Worm (Caenorhabditis elegans) whole organism, young adult: Measurements from ENCODE around the gene C23H4.6.

ENCODE experiments used
- C06A6.2 ChIP-seq: fragments of 200-800 bp; sonication (Bioruptor generic); conservative IDR thresholded peaks from 2 replicates; pipeline ENCODE4 v1.3.6; 2022; ENCODE audit warnings: missing genetic modification characterization, missing compliant biosample characterization
- C17E4.6 ChIP-seq: fragments of 200-800 bp; sonication (Bioruptor generic); IDR thresholded peaks from 2 replicates; pipeline ENCODE4 v1.3.6; 2022; ENCODE audit warnings: missing genetic modification reagents, missing genetic modification characterization, missing compliant biosample characterization
- F33H1.4 ChIP-seq: fragments of 200-800 bp; sonication (Bioruptor generic); IDR thresholded peaks from 2 replicates; pipeline ENCODE4 v1.3.6; 2022; ENCODE audit warnings: missing genetic modification reagents, missing genetic modification characterization, missing compliant biosample characterization
- F49E8.2 ChIP-seq: sonication (generic microtip); optimal IDR thresholded peaks from 3 replicates; lab custom pipeline; 2017; ENCODE audit warnings: missing genetic modification characterization, mild to moderate bottlenecking, missing compliant biosample characterization, antibody characterized with exemption, moderate library complexity; ENCODE audit not compliant: insufficient read depth
- F52B5.7 ChIP-seq: sonication (generic microtip); optimal IDR thresholded peaks from 2 replicates; lab custom pipeline; 2016; ENCODE audit warnings: mild to moderate bottlenecking, missing genetic modification characterization, missing compliant biosample characterization
- F57A8.1 ChIP-seq: fragments of 200-800 bp; sonication (Bioruptor generic); optimal IDR thresholded peaks from 2 replicates; lab custom pipeline; 2018; ENCODE audit warnings: mild to moderate bottlenecking, missing genetic modification characterization, moderate library complexity, missing compliant biosample characterization
- Y53G8AR.9 ChIP-seq: fragments of 200-800 bp; sonication (Bioruptor generic); conservative IDR thresholded peaks from 2 replicates; pipeline ENCODE4 v1.3.6; 2022; ENCODE audit warnings: missing genetic modification reagents, missing genetic modification characterization, missing compliant biosample characterization
- Y67H2A.10 ChIP-seq: fragments of 200-800 bp; sonication (Bioruptor generic); conservative IDR thresholded peaks from 2 replicates; pipeline ENCODE4 v1.3.6; 2022; ENCODE audit warnings: missing genetic modification reagents, missing genetic modification characterization, missing compliant biosample characterization
- Y95B8A.8 ChIP-seq: fragments of 200-800 bp; sonication (Bioruptor generic); IDR thresholded peaks from 2 replicates; pipeline ENCODE4 v1.3.6; 2022; ENCODE audit warnings: missing genetic modification reagents, missing genetic modification characterization, missing compliant biosample characterization
- aptf-3 ChIP-seq: fragments of 200-800 bp; sonication (Bioruptor generic); IDR thresholded peaks from 2 replicates; pipeline ENCODE4 v1.3.6; 2022; ENCODE audit warnings: missing genetic modification characterization, missing compliant biosample characterization
- atf-7 ChIP-seq: sonication (generic microtip); optimal IDR thresholded peaks from 2 replicates; lab custom pipeline; 2017; ENCODE audit warnings: mild to moderate bottlenecking, missing genetic modification characterization, missing compliant biosample characterization
- athp-1 ChIP-seq: sonication (generic microtip); optimal IDR thresholded peaks from 2 replicates; lab custom pipeline; 2017; ENCODE audit warnings: mild to moderate bottlenecking, missing genetic modification characterization, missing compliant biosample characterization
- attf-5 ChIP-seq: fragments of 200-800 bp; sonication (Bioruptor generic); optimal IDR thresholded peaks from 2 replicates; lab custom pipeline; 2018; ENCODE audit warnings: mild to moderate bottlenecking, missing genetic modification characterization, missing compliant biosample characterization
- attf-6 ChIP-seq: fragments of 200-800 bp; sonication (Bioruptor generic); IDR thresholded peaks from 2 replicates; pipeline ENCODE4 v1.3.6; 2022; ENCODE audit warnings: missing genetic modification reagents, missing genetic modification characterization, missing compliant biosample characterization
- bed-1 ChIP-seq: fragments of 200-800 bp; sonication (Bioruptor generic); IDR thresholded peaks from 2 replicates; pipeline ENCODE4 v1.3.6; 2022; ENCODE audit warnings: missing genetic modification reagents, missing genetic modification characterization, missing compliant biosample characterization
- bed-2 ChIP-seq: fragments of 200-800 bp; sonication (Bioruptor generic); IDR thresholded peaks from 2 replicates; pipeline ENCODE4 v1.3.6; 2022; ENCODE audit warnings: missing genetic modification reagents, missing genetic modification characterization, missing compliant biosample characterization
- ceh-79 ChIP-seq: sonication (generic microtip); optimal IDR thresholded peaks from 2 replicates; lab custom pipeline; 2017; ENCODE audit warnings: mild to moderate bottlenecking, missing genetic modification characterization, missing compliant biosample characterization
- die-1 ChIP-seq: sonication (generic microtip); optimal IDR thresholded peaks from 2 replicates; lab custom pipeline; 2016; ENCODE audit warnings: missing genotype, mild to moderate bottlenecking, missing genetic modification characterization, missing compliant biosample characterization
- dox-1 ChIP-seq: fragments of 200-800 bp; sonication (Bioruptor generic); IDR thresholded peaks from 2 replicates; pipeline ENCODE4 v1.3.6; 2022; ENCODE audit warnings: missing genetic modification reagents, missing genetic modification characterization, missing compliant biosample characterization
- dpff-1 ChIP-seq: sonication (generic microtip); optimal IDR thresholded peaks from 2 replicates; lab custom pipeline; 2017; ENCODE audit warnings: mild to moderate bottlenecking, missing genetic modification characterization, missing compliant biosample characterization
- egl-44 ChIP-seq: fragments of 200-800 bp; sonication (Bioruptor generic); IDR thresholded peaks from 2 replicates; pipeline ENCODE4 v1.3.6; 2022; ENCODE audit warnings: missing genetic modification reagents, missing genetic modification characterization, missing compliant biosample characterization
- egrh-3 ChIP-seq: fragments of 200-800 bp; sonication (Bioruptor generic); IDR thresholded peaks from 2 replicates; pipeline ENCODE4 v1.3.6; 2022; ENCODE audit warnings: missing genetic modification reagents, missing genetic modification characterization, missing compliant biosample characterization
- ekl-4 ChIP-seq: fragments of 200-800 bp; sonication (Bioruptor generic); IDR thresholded peaks from 2 replicates; pipeline ENCODE4 v1.3.6; 2022; ENCODE audit warnings: missing genetic modification reagents, missing genetic modification characterization, missing compliant biosample characterization
- ets-4 ChIP-seq: fragments of 200-800 bp; sonication (Bioruptor generic); optimal IDR thresholded peaks from 2 replicates; lab custom pipeline; 2018; ENCODE audit warnings: mild to moderate bottlenecking, missing genetic modification characterization, missing compliant biosample characterization
- fkh-3 ChIP-seq: sonication (generic microtip); optimal IDR thresholded peaks from 2 replicates; lab custom pipeline; 2016; ENCODE audit warnings: mild to moderate bottlenecking, missing genetic modification characterization, missing compliant biosample characterization
- him-1 ChIP-seq: sonication (generic microtip); optimal IDR thresholded peaks from 2 replicates; lab custom pipeline; 2016; ENCODE audit warnings: missing genotype, missing genetic modification reagents, missing genetic modification characterization, missing compliant biosample characterization
- hlh-12 ChIP-seq: sonication (generic microtip); optimal IDR thresholded peaks from 2 replicates; lab custom pipeline; 2016; ENCODE audit warnings: missing genetic modification characterization, missing compliant biosample characterization
- hmg-1.2 ChIP-seq: fragments of 200-800 bp; sonication (Bioruptor generic); IDR thresholded peaks from 2 replicates; pipeline ENCODE4 v1.3.6; 2022; ENCODE audit warnings: missing genetic modification reagents, missing genetic modification characterization, missing compliant biosample characterization
- hmg-20 ChIP-seq: fragments of 200-800 bp; sonication (Bioruptor generic); IDR thresholded peaks from 2 replicates; pipeline ENCODE4 v1.3.6; 2022; ENCODE audit warnings: missing genetic modification reagents, missing genetic modification characterization, missing compliant biosample characterization
- hrde-1 ChIP-seq: sonication (generic microtip); optimal IDR thresholded peaks from 2 replicates; lab custom pipeline; 2016; ENCODE audit warnings: missing genetic modification characterization, mild to moderate bottlenecking, missing compliant biosample characterization, moderate library complexity, missing genotype, missing genetic modification reagents, borderline replicate concordance
- lin-26 ChIP-seq: fragments of 200-800 bp; sonication (Bioruptor generic); IDR thresholded peaks from 2 replicates; pipeline ENCODE4 v1.3.6; 2022; ENCODE audit warnings: missing genetic modification reagents, missing genetic modification characterization, missing compliant biosample characterization
- lin-35 ChIP-seq, 3 experiments: fragments of 150-350 bp in 2 of 3; sonication (generic microtip) in 1 of 3; optimal IDR thresholded peaks; 2 replicates each; lab custom pipeline; 2014 to 2018; ENCODE audit warnings: missing biosample characterization in 3 of 3, missing genetic modification characterization in 3 of 3, missing genetic modification reagents in 3 of 3
- lin-40 ChIP-seq: sonication (generic microtip); optimal IDR thresholded peaks from 2 replicates; lab custom pipeline; 2016; ENCODE audit warnings: missing genetic modification characterization, mild to moderate bottlenecking, missing compliant biosample characterization, missing genotype, missing genetic modification reagents
- lir-1 ChIP-seq: fragments of 200-800 bp; sonication (Bioruptor generic); conservative IDR thresholded peaks from 2 replicates; pipeline ENCODE4 v1.3.6; 2022; ENCODE audit warnings: missing genetic modification reagents, missing genetic modification characterization, missing compliant biosample characterization
- lsy-27 ChIP-seq: sonication (generic microtip); optimal IDR thresholded peaks from 2 replicates; lab custom pipeline; 2017; ENCODE audit warnings: missing genetic modification characterization, mild to moderate bottlenecking, missing compliant biosample characterization, antibody characterized with exemption, missing genotype, borderline replicate concordance; ENCODE audit not compliant: insufficient read depth
- madf-10 ChIP-seq: sonication (generic microtip); optimal IDR thresholded peaks from 2 replicates; lab custom pipeline; 2016; ENCODE audit warnings: mild to moderate bottlenecking, missing genetic modification characterization, missing compliant biosample characterization
- madf-6 ChIP-seq: fragments of 200-800 bp; sonication (Bioruptor generic); IDR thresholded peaks from 2 replicates; pipeline ENCODE4 v1.3.6; 2022; ENCODE audit warnings: missing genetic modification reagents, missing genetic modification characterization, missing compliant biosample characterization
- nfyb-1 ChIP-seq: fragments of 200-800 bp; sonication (Bioruptor generic); IDR thresholded peaks from 2 replicates; pipeline ENCODE4 v1.3.6; 2022; ENCODE audit warnings: missing genetic modification reagents, missing genetic modification characterization, missing compliant biosample characterization
- nhr-120 ChIP-seq: fragments of 200-800 bp; sonication (Bioruptor generic); IDR thresholded peaks from 2 replicates; pipeline ENCODE4 v1.3.6; 2022; ENCODE audit warnings: missing genetic modification characterization, missing compliant biosample characterization
- nhr-179 ChIP-seq: sonication (generic microtip); optimal IDR thresholded peaks from 2 replicates; lab custom pipeline; 2016; ENCODE audit warnings: mild to moderate bottlenecking, missing genetic modification characterization, missing compliant biosample characterization
- nhr-27 ChIP-seq: fragments of 200-800 bp; sonication (Bioruptor generic); optimal IDR thresholded peaks from 2 replicates; lab custom pipeline; 2018; ENCODE audit warnings: mild to moderate bottlenecking, missing genetic modification characterization, moderate library complexity, missing compliant biosample characterization
- pbrm-1 ChIP-seq: fragments of 200-800 bp; sonication (Bioruptor generic); IDR thresholded peaks from 2 replicates; pipeline ENCODE4 v1.3.6; 2022; ENCODE audit warnings: missing genetic modification reagents, missing genetic modification characterization, missing compliant biosample characterization
- repo-1 ChIP-seq: sonication (generic microtip); optimal IDR thresholded peaks from 2 replicates; lab custom pipeline; 2017; ENCODE audit warnings: mild to moderate bottlenecking, missing genetic modification characterization, missing compliant biosample characterization
- snpc-1.1 ChIP-seq: sonication (generic microtip); optimal IDR thresholded peaks from 2 replicates; lab custom pipeline; 2017; ENCODE audit warnings: missing genetic modification characterization, mild to moderate bottlenecking, missing compliant biosample characterization, antibody characterized with exemption, moderate library complexity, missing genotype, missing genetic modification reagents; ENCODE audit not compliant: insufficient read depth
- sptf-2 ChIP-seq: fragments of 200-800 bp; sonication (Bioruptor generic); optimal IDR thresholded peaks from 2 replicates; lab custom pipeline; 2018; ENCODE audit warnings: mild to moderate bottlenecking, missing genetic modification characterization, missing compliant biosample characterization
- tlf-1 ChIP-seq: fragments of 200-800 bp; sonication (Bioruptor generic); optimal IDR thresholded peaks from 2 replicates; lab custom pipeline; 2018; ENCODE audit warnings: mild to moderate bottlenecking, missing genetic modification characterization, missing compliant biosample characterization
- xnd-1 ChIP-seq: sonication (generic microtip); optimal IDR thresholded peaks from 2 replicates; lab custom pipeline; 2016; ENCODE audit warnings: missing genotype, missing genetic modification reagents, missing genetic modification characterization, missing compliant biosample characterization
- ztf-26 ChIP-seq: sonication (generic microtip); optimal IDR thresholded peaks from 2 replicates; lab custom pipeline; 2017; ENCODE audit warnings: missing genetic modification characterization, missing compliant biosample characterization
- ztf-3 ChIP-seq: fragments of 200-800 bp; sonication (Bioruptor generic); optimal IDR thresholded peaks from 2 replicates; lab custom pipeline; 2018; ENCODE audit warnings: mild to moderate bottlenecking, missing genetic modification characterization, missing compliant biosample characterization
- ztf-6 ChIP-seq: fragments of 200-800 bp; sonication (Bioruptor generic); IDR thresholded peaks from 2 replicates; pipeline ENCODE4 v1.3.6; 2022; ENCODE audit warnings: missing genetic modification reagents, missing genetic modification characterization, missing compliant biosample characterization

The C23H4.6 gene

ce11 chrX:12282911-12283310 lies 47.5 kb downstream of the C23H4.6 start, which contains the start of gene C04B4.2 (continued):
- TF ChIP-seq snpc-1.1 (tag; lab: Kevin White, UChicago) (no peak), F57A8.1 (GFP tag; lab: Kevin White, UChicago) (no peak), Y53G8AR.9 (GFP tag; lab: Robert Waterston, UW) (no peak), tlf-1 (GFP tag; lab: Kevin White, UChicago) (no peak), lin-26 (GFP tag; lab: Robert Waterston, UW) (no peak), hrde-1 (no peak), nfyb-1 (GFP tag; lab: Robert Waterston, UW) (no peak), madf-10 (tag; lab: Kevin White, UChicago) (no peak), nhr-179 (tag; lab: Kevin White, UChicago) (no peak), C17E4.6 (no peak), fkh-3 (tag; lab: Kevin White, UChicago) (no peak), dpff-1 (tag; lab: Kevin White, UChicago) (no peak), ztf-26 (tag; lab: Kevin White, UChicago) (no peak), Y95B8A.8 (GFP tag; lab: Robert Waterston, UW) (no peak), hlh-12 (no peak), aptf-3 (GFP tag; lab: Robert Waterston, UW) (no peak), repo-1 (no peak), ztf-6 (GFP tag; lab: Robert Waterston, UW) (no peak), nhr-120 (GFP tag; lab: Robert Waterston, UW) (no peak), egl-44 (GFP tag; lab: Robert Waterston, UW) (no peak), atf-7 (tag; lab: Kevin White, UChicago) (no peak), him-1 (tag; lab: Kevin White, UChicago) (no peak), ztf-3 (GFP tag; lab: Kevin White, UChicago) (no peak), hmg-1.2 (GFP tag; lab: Robert Waterston, UW) (peak; percentile 43; the same call in 1 of the 2 replicates), C06A6.2 (no peak), F33H1.4 (no peak), madf-6 (peak; percentile 83), ets-4 (GFP tag; lab: Kevin White, UChicago) (no peak), hmg-20 (GFP tag; lab: Robert Waterston, UW) (no peak), lir-1 (no peak), sptf-2 (GFP tag; lab: Kevin White, UChicago) (no peak), bed-1 (GFP tag; lab: Robert Waterston, UW) (no peak), nhr-27 (tag; lab: Kevin White, UChicago) (no peak), lin-35 (GFP tag; optimal IDR thresholded peaks at IDR 0.05; lab: Kevin White, UChicago) (no peak), attf-6 (no peak), dox-1 (peak; percentile 5; the same call in 1 of the 2 replicates), die-1 (tag; lab: Kevin White, UChicago) (no peak), bed-2 (GFP tag; lab: Robert Waterston, UW) (no peak), Y67H2A.10 (GFP tag; lab: Robert Waterston, UW) (no peak), lin-40 (tag; lab: Kevin White, UChicago) (no peak), ceh-79 (tag; lab: Kevin White, UChicago) (no peak), ekl-4 (GFP tag; lab: Robert Waterston, UW) (no peak), attf-5 (GFP tag; lab: Kevin White, UChicago) (no peak), F49E8.2 (no peak), athp-1 (tag; lab: Kevin White, UChicago) (no peak), egrh-3 (GFP tag; lab: Robert Waterston, UW) (peak; percentile 54; the same call in 1 of the 2 replicates), lsy-27 (tag; lab: Kevin White, UChicago) (no peak), F52B5.7 (no peak), xnd-1 (peak; percentile 51), pbrm-1 (GFP tag; lab: Robert Waterston, UW) (no peak)
